Worm (Caenorhabditis elegans) whole organism, L1 larva: Measurements from ENCODE around the gene ubc-26.

ENCODE experiments used
- C04F5.9 ChIP-seq: sonication (generic microtip); optimal IDR thresholded peaks from 2 replicates; lab custom pipeline; 2016; ENCODE audit warnings: missing genetic modification characterization, missing compliant biosample characterization
- F16B12.6 ChIP-seq: fragments of 150-350 bp; optimal IDR thresholded peaks from 2 replicates; lab custom pipeline; 2014; ENCODE audit warnings: missing biosample characterization, missing genetic modification characterization
- blmp-1 ChIP-seq: fragments of 150-350 bp; optimal IDR thresholded peaks from 2 replicates; lab custom pipeline; 2014; ENCODE audit warnings: missing biosample characterization, missing genetic modification characterization
- ceh-8 ChIP-seq: fragments of 200-800 bp; sonication (Bioruptor generic); optimal IDR thresholded peaks from 2 replicates; lab custom pipeline; 2018; ENCODE audit warnings: mild to moderate bottlenecking, missing genetic modification characterization, moderate library complexity, missing compliant biosample characterization
- ceh-82 ChIP-seq, 3 experiments: fragments of 150-350 bp in 1 of 3; sonication (generic microtip) in 2 of 3; optimal IDR thresholded peaks; 2 replicates each; lab custom pipeline; 2014 to 2017; ENCODE audit warnings: missing biosample characterization in 3 of 3, missing genetic modification characterization in 3 of 3
- ceh-90 ChIP-seq: sonication (generic microtip); optimal IDR thresholded peaks from 2 replicates; lab custom pipeline; 2016; ENCODE audit warnings: missing genetic modification characterization, missing compliant biosample characterization
- ces-1 ChIP-seq: fragments of 150-350 bp; optimal IDR thresholded peaks from 2 replicates; lab custom pipeline; 2014; ENCODE audit warnings: missing biosample characterization, missing genetic modification reagents, missing genetic modification characterization
- efl-1 ChIP-seq, 4 experiments: fragments of 150-350 bp; optimal IDR thresholded peaks in 3 of 4; peaks in 1 of 4; 1 replicate in 1 of 4; 2 replicates in 3 of 4; lab custom pipeline; 2014; ENCODE audit warnings: missing biosample characterization in 2 of 4, missing genetic modification characterization in 2 of 4, missing genetic modification reagents in 2 of 4
- efl-3 ChIP-seq: fragments of 200-800 bp; sonication (Bioruptor generic); optimal IDR thresholded peaks from 2 replicates; lab custom pipeline; 2018; ENCODE audit warnings: mild to moderate bottlenecking, missing genetic modification characterization, missing compliant biosample characterization
- elt-2 ChIP-seq: sonication (generic microtip); optimal IDR thresholded peaks from 2 replicates; lab custom pipeline; 2016; ENCODE audit warnings: missing genetic modification characterization, mild to moderate bottlenecking, inconsistent platforms, missing compliant biosample characterization, missing genetic modification reagents
- fkh-8 ChIP-seq: sonication (generic microtip); optimal IDR thresholded peaks from 2 replicates; lab custom pipeline; 2016; ENCODE audit warnings: mild to moderate bottlenecking, missing genetic modification characterization, missing compliant biosample characterization
- grh-1 ChIP-seq: fragments of 200-800 bp; sonication (Bioruptor generic); IDR thresholded peaks from 2 replicates; pipeline ENCODE4 v1.3.6; 2022; ENCODE audit warnings: missing genetic modification reagents, missing genetic modification characterization, missing compliant biosample characterization
- irx-1 ChIP-seq: sonication (generic microtip); optimal IDR thresholded peaks from 2 replicates; lab custom pipeline; 2016; ENCODE audit warnings: missing genetic modification characterization, missing compliant biosample characterization
- isw-1 ChIP-seq: fragments of 200-800 bp; sonication (Bioruptor generic); IDR thresholded peaks from 2 replicates; pipeline ENCODE4 v1.3.6; 2022; ENCODE audit warnings: missing genetic modification characterization, missing compliant biosample characterization
- jun-1 ChIP-seq: fragments of 150-350 bp; optimal IDR thresholded peaks from 2 replicates; lab custom pipeline; 2014; ENCODE audit warnings: missing biosample characterization, missing genetic modification reagents, missing genetic modification characterization
- lin-14 ChIP-seq: fragments of 200-800 bp; sonication (Bioruptor generic); optimal IDR thresholded peaks from 2 replicates; lab custom pipeline; 2018; ENCODE audit warnings: mild to moderate bottlenecking, missing genetic modification characterization, moderate library complexity, missing compliant biosample characterization
- lin-15B ChIP-seq: fragments of 150-350 bp; sonication (generic microtip); optimal IDR thresholded peaks from 3 replicates; lab custom pipeline; 2014; ENCODE audit warnings: missing biosample characterization, missing genetic modification characterization
- lin-35 ChIP-seq, 2 experiments: fragments of 150-350 bp; optimal IDR thresholded peaks; 2 replicates each; lab custom pipeline; 2014; ENCODE audit warnings: missing biosample characterization in 2 of 2, missing genetic modification characterization in 2 of 2, missing genetic modification reagents in 2 of 2
- lin-39 ChIP-seq: fragments of 150-350 bp; optimal IDR thresholded peaks from 2 replicates; lab custom pipeline; 2014; ENCODE audit warnings: missing biosample characterization, missing genetic modification reagents, missing genetic modification characterization
- lir-3 ChIP-seq: sonication (generic microtip); optimal IDR thresholded peaks from 2 replicates; lab custom pipeline; 2016; ENCODE audit warnings: mild to moderate bottlenecking, missing genetic modification characterization, moderate library complexity, missing compliant biosample characterization; ENCODE audit not compliant: poor library complexity
- lsy-2 ChIP-seq, 2 experiments: fragments of 150-350 bp; optimal IDR thresholded peaks; 2 replicates each; lab custom pipeline; 2014; ENCODE audit warnings: missing biosample characterization in 2 of 2, missing genetic modification characterization in 2 of 2
- mab-9 ChIP-seq: fragments of 200-800 bp; sonication (Bioruptor generic); IDR thresholded peaks from 2 replicates; pipeline ENCODE4 v1.3.6; 2022; ENCODE audit warnings: missing genetic modification reagents, missing genetic modification characterization, missing compliant biosample characterization
- mef-2 ChIP-seq: fragments of 150-350 bp; optimal IDR thresholded peaks from 2 replicates; lab custom pipeline; 2014; ENCODE audit warnings: missing biosample characterization, missing genetic modification characterization
- nhr-12 ChIP-seq: sonication (generic microtip); optimal IDR thresholded peaks from 2 replicates; lab custom pipeline; 2017; ENCODE audit warnings: missing biosample characterization, missing genetic modification characterization
- nhr-20 ChIP-seq: sonication (generic microtip); optimal IDR thresholded peaks from 2 replicates; lab custom pipeline; 2016; ENCODE audit warnings: mild to moderate bottlenecking, missing genetic modification characterization, missing compliant biosample characterization
- nhr-237 ChIP-seq: fragments of 150-350 bp; optimal IDR thresholded peaks from 2 replicates; lab custom pipeline; 2014; ENCODE audit warnings: missing biosample characterization, missing genetic modification characterization
- nhr-28 ChIP-seq: fragments of 150-350 bp; optimal IDR thresholded peaks from 2 replicates; lab custom pipeline; 2014; ENCODE audit warnings: missing biosample characterization, missing genetic modification characterization
- pax-3 ChIP-seq: fragments of 200-800 bp; sonication (Bioruptor generic); optimal IDR thresholded peaks from 2 replicates; lab custom pipeline; 2018; ENCODE audit warnings: mild to moderate bottlenecking, missing genetic modification characterization, moderate library complexity, missing compliant biosample characterization
- rnt-1 ChIP-seq: sonication (generic microtip); optimal IDR thresholded peaks from 2 replicates; lab custom pipeline; 2016; ENCODE audit warnings: mild to moderate bottlenecking, missing genetic modification characterization, moderate library complexity, missing compliant biosample characterization
- skn-1 ChIP-seq: fragments of 150-350 bp; optimal IDR thresholded peaks from 2 replicates; lab custom pipeline; 2014; ENCODE audit warnings: missing biosample characterization, missing genetic modification characterization
- snpc-4 ChIP-seq: fragments of 150-350 bp; optimal IDR thresholded peaks from 2 replicates; lab custom pipeline; 2014; ENCODE audit warnings: missing biosample characterization, missing genetic modification characterization
- snu-23 ChIP-seq: sonication (generic microtip); optimal IDR thresholded peaks from 2 replicates; lab custom pipeline; 2016; ENCODE audit warnings: missing genetic modification characterization, missing compliant biosample characterization
- unc-86 ChIP-seq: sonication (generic microtip); optimal IDR thresholded peaks from 2 replicates; lab custom pipeline; 2016; ENCODE audit warnings: missing genetic modification characterization, missing compliant biosample characterization
- unc-98 ChIP-seq: fragments of 200-800 bp; sonication (Bioruptor generic); IDR thresholded peaks from 2 replicates; pipeline ENCODE4 v1.3.6; 2022; ENCODE audit warnings: missing genetic modification characterization, missing compliant biosample characterization
- vab-15 ChIP-seq: sonication (generic microtip); optimal IDR thresholded peaks from 2 replicates; lab custom pipeline; 2017; ENCODE audit warnings: missing genotype, mild to moderate bottlenecking, missing genetic modification characterization, missing compliant biosample characterization
- zip-4 ChIP-seq: fragments of 200-800 bp; sonication (Bioruptor generic); optimal IDR thresholded peaks from 2 replicates; lab custom pipeline; 2018; ENCODE audit warnings: mild to moderate bottlenecking, missing genetic modification characterization, moderate library complexity, missing compliant biosample characterization
- ztf-11 ChIP-seq, 2 experiments: sonication (generic microtip); optimal IDR thresholded peaks; 2 replicates each; lab custom pipeline; 2016 to 2017; ENCODE audit warnings: missing genetic modification characterization in 2 of 2, missing biosample characterization in 1 of 2, missing compliant biosample characterization in 1 of 2

Gene ubc-26

DNA sequence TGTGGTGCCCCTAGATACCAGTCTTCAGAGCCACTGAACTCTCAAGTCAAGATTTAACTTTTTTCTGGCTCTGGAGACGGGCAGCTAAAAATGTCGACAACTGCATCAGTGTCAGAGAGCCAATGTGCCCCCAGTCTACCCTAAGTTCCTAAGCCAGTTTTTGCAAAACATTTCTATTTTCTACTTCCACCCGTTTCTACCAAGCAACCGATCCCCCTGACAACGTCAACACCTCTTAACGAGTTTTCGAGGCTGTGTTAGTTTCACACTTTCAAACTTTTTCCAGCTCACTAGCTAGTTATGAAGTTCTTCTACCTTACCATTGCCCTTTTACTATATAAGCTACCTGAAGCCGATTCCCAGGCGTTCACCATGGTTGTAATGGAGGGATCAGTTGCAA lies 35.9 kb downstream of the ubc-26 start, which contains the start of gene Y110A2AL.5:
Gene Y110A2AL.5 (plus strand): TSS at position 301 of the 400 bp plus-strand sequence.
- TF ChIP-seq zip-4 (GFP tag; lab: Kevin White, UChicago) (no peak), grh-1 (no peak), ztf-11 (tag; optimal IDR thresholded peaks at IDR 0.05; lab: Kevin White, UChicago) (no peak), snu-23 (GFP tag; lab: Kevin White, UChicago) (no peak), pax-3 (no peak), ceh-8 (GFP tag; lab: Kevin White, UChicago) (no peak), snpc-4 (tag; lab: Kevin White, UChicago) (no peak), lir-3 (tag; lab: Kevin White, UChicago) (no peak), irx-1 (tag; lab: Kevin White, UChicago) (no peak)
- TF ChIP-seq, all 84 proteins: peak for 0

- TF ChIP-seq mef-2 (tag; lab: Kevin White, UChicago) = no peak
- TF ChIP-seq efl-1 (optimal IDR thresholded peaks at IDR 0.05; lab: Kevin White, UChicago) = no peak
- peak in 1 of 2 experiments; percentile 37 for TF ChIP-seq efl-1 (GFP tag; optimal IDR thresholded peaks at IDR 0.05 in 1 of 2; lab: Kevin White, UChicago)
- TF ChIP-seq nhr-28 = no peak
- no peak for TF ChIP-seq C04F5.9 (tag; lab: Kevin White, UChicago)
- TF ChIP-seq lin-39 (tag; lab: Kevin White, UChicago) = no peak
- no peak for TF ChIP-seq mab-9 (GFP tag; lab: Robert Waterston, UW)
- TF ChIP-seq lsy-2 (tag; optimal IDR thresholded peaks at IDR 0.05; lab: Kevin White, UChicago) = no peak
- TF ChIP-seq, all 84 proteins: peak for 1
Observed at ce11 chrII:2862557-2863035, 37.6 kb downstream of the ubc-26 start.

- TF ChIP-seq fkh-8 (tag; lab: Kevin White, UChicago) = no peak
- peak; percentile 18 for TF ChIP-seq nhr-20 (tag; lab: Kevin White, UChicago)
- TF ChIP-seq lin-35 (GFP tag; optimal IDR thresholded peaks at IDR 0.05; lab: Kevin White, UChicago) = peak in 1 of 2 experiments; percentile 30
- peak; percentile 7 for TF ChIP-seq skn-1 (tag; lab: Kevin White, UChicago)
- no peak for TF ChIP-seq F16B12.6 (tag; lab: Kevin White, UChicago)
- peak; percentile 89 for TF ChIP-seq blmp-1 (tag; lab: Kevin White, UChicago)
- no peak for TF ChIP-seq efl-3 (GFP tag; lab: Kevin White, UChicago)
- no peak for TF ChIP-seq jun-1
- peak; percentile 51 for TF ChIP-seq rnt-1
- TF ChIP-seq snpc-4 (tag; lab: Kevin White, UChicago) = no peak
- TF ChIP-seq elt-2 (tag; lab: Kevin White, UChicago) = no peak
- TF ChIP-seq efl-1 (optimal IDR thresholded peaks at IDR 0.05; lab: Kevin White, UChicago) = no peak
- peak in 1 of 2 experiments; percentile 86 for TF ChIP-seq efl-1 (GFP tag; optimal IDR thresholded peaks at IDR 0.05 in 1 of 2; lab: Kevin White, UChicago)
- no peak for TF ChIP-seq mab-9 (GFP tag; lab: Robert Waterston, UW)
- TF ChIP-seq ceh-82 (tag; optimal IDR thresholded peaks at IDR 0.05; lab: Kevin White, UChicago) = peak in 1 of 3 experiments; percentile 26
- no peak for TF ChIP-seq vab-15 (tag; lab: Kevin White, UChicago)
- TF ChIP-seq nhr-237 (tag; lab: Kevin White, UChicago) = no peak
- TF ChIP-seq unc-98 (GFP tag; lab: Robert Waterston, UW) = no peak
- TF ChIP-seq ces-1 (GFP tag; lab: Kevin White, UChicago) = no peak
- no peak for TF ChIP-seq lin-15B (tag; lab: Kevin White, UChicago)
- TF ChIP-seq ceh-90 (tag; lab: Kevin White, UChicago) = no peak
- TF ChIP-seq isw-1 (GFP tag; lab: Robert Waterston, UW) = no peak
- TF ChIP-seq lin-14 (GFP tag; lab: Kevin White, UChicago) = peak; percentile 9
- TF ChIP-seq ceh-8 (GFP tag; lab: Kevin White, UChicago) = no peak
- no peak for TF ChIP-seq nhr-12 (tag; lab: Kevin White, UChicago)
- no peak for TF ChIP-seq unc-86 (tag; lab: Kevin White, UChicago)
Observed at ce11 chrII:2861385-2862099, 38.6 kb downstream of the ubc-26 start.
